Fruit fly (Drosophila melanogaster) whole organism, embryonic: ENCODE data around the gene qjt.

Source experiments
- CG10462 ChIP-seq: fragments of 200-800 bp; sonication (Bioruptor generic); optimal IDR thresholded peaks from 2 replicates; lab custom pipeline; 2016; ENCODE audit warnings: missing biosample characterization, missing genetic modification characterization
- CG11085 ChIP-seq: fragments of 200-800 bp; sonication (Bioruptor generic); IDR thresholded peaks from 2 replicates; pipeline ENCODE4 v1.3.6; 2022; ENCODE audit warnings: missing biosample characterization, missing genetic modification characterization
- CG11456 ChIP-seq: fragments of 200-800 bp; sonication (Bioruptor generic); IDR thresholded peaks from 3 replicates; pipeline ENCODE4 v1.3.6; 2022; ENCODE audit warnings: missing biosample characterization, missing genetic modification characterization
- CG11723 ChIP-seq: fragments of 200-800 bp; sonication (Bioruptor generic); optimal IDR thresholded peaks from 2 replicates; lab custom pipeline; 2017; ENCODE audit warnings: missing biosample characterization, mild to moderate bottlenecking, missing genetic modification characterization
- CG18011 ChIP-seq: fragments of 200-800 bp; sonication (Bioruptor generic); optimal IDR thresholded peaks from 2 replicates; lab custom pipeline; 2017; ENCODE audit warnings: missing biosample characterization, missing genetic modification characterization, mild to moderate bottlenecking, moderate library complexity, missing genotype
- CG2116 ChIP-seq: fragments of 200-800 bp; sonication (Bioruptor generic); optimal IDR thresholded peaks from 3 replicates; lab custom pipeline; 2018; ENCODE audit warnings: missing biosample characterization, mild to moderate bottlenecking, missing genetic modification characterization
- CG3065 ChIP-seq: fragments of 200-800 bp; sonication (Bioruptor generic); optimal IDR thresholded peaks from 2 replicates; lab custom pipeline; 2016; ENCODE audit warnings: missing biosample characterization, missing genetic modification characterization
- CG32772 ChIP-seq: fragments of 200-800 bp; sonication (Bioruptor generic); IDR thresholded peaks from 2 replicates; pipeline ENCODE4 v1.3.6; 2022; ENCODE audit warnings: missing biosample characterization, missing genetic modification characterization
- CG3407 ChIP-seq: fragments of 200-800 bp; sonication (Bioruptor generic); optimal IDR thresholded peaks from 2 replicates; lab custom pipeline; 2018; ENCODE audit warnings: missing biosample characterization, mild to moderate bottlenecking, missing genetic modification characterization
- CG34224 ChIP-seq: fragments of 200-800 bp; sonication (Bioruptor generic); IDR thresholded peaks from 3 replicates; pipeline ENCODE4 v1.3.6; 2022; ENCODE audit warnings: missing biosample characterization, missing genetic modification characterization; ENCODE audit not compliant: partially characterized antibody
- CG4617 ChIP-seq: fragments of 200-800 bp; sonication (Bioruptor generic); optimal IDR thresholded peaks from 3 replicates; lab custom pipeline; 2016; ENCODE audit warnings: missing biosample characterization, missing genetic modification characterization, borderline replicate concordance
- CG5953 ChIP-seq: fragments of 200-800 bp; sonication (Bioruptor generic); IDR thresholded peaks from 2 replicates; pipeline ENCODE4 v1.3.6; 2022; ENCODE audit warnings: missing biosample characterization, missing genetic modification characterization
- CG6683 ChIP-seq: fragments of 200-800 bp; sonication (Bioruptor generic); optimal IDR thresholded peaks from 2 replicates; lab custom pipeline; 2017; ENCODE audit warnings: missing biosample characterization, mild to moderate bottlenecking, missing genetic modification characterization, missing genetic modification reagents
- CG7745 ChIP-seq: fragments of 200-800 bp; sonication (Bioruptor generic); optimal IDR thresholded peaks from 2 replicates; lab custom pipeline; 2018; ENCODE audit warnings: missing biosample characterization, mild to moderate bottlenecking, missing genetic modification characterization, moderate library complexity
- CG7839 ChIP-seq: fragments of 200-800 bp; sonication (Bioruptor generic); optimal IDR thresholded peaks from 3 replicates; lab custom pipeline; 2018; ENCODE audit warnings: missing biosample characterization, mild to moderate bottlenecking, missing genetic modification characterization, moderate library complexity
- CG7928 ChIP-seq: fragments of 200-800 bp; sonication (Bioruptor generic); optimal IDR thresholded peaks from 2 replicates; lab custom pipeline; 2017; ENCODE audit warnings: missing biosample characterization, mild to moderate bottlenecking, missing genetic modification characterization
- CG8388 ChIP-seq: fragments of 200-800 bp; sonication (Bioruptor generic); optimal IDR thresholded peaks from 2 replicates; lab custom pipeline; 2019; ENCODE audit warnings: missing biosample characterization, mild to moderate bottlenecking, missing genetic modification characterization, moderate library complexity
- CG9609 ChIP-seq: fragments of 200-800 bp; sonication (Bioruptor generic); optimal IDR thresholded peaks from 3 replicates; lab custom pipeline; 2016; ENCODE audit warnings: missing biosample characterization, missing genetic modification characterization
- CG9727 ChIP-seq: fragments of 200-800 bp; sonication (Bioruptor generic); optimal IDR thresholded peaks from 3 replicates; lab custom pipeline; 2017; ENCODE audit warnings: missing biosample characterization, mild to moderate bottlenecking, missing genetic modification characterization
- Camta ChIP-seq: fragments of 200-800 bp; sonication (Bioruptor generic); optimal IDR thresholded peaks from 2 replicates; lab custom pipeline; 2016; ENCODE audit warnings: missing biosample characterization, missing genetic modification characterization
- Fer2 ChIP-seq: fragments of 200-800 bp; sonication (Bioruptor generic); optimal IDR thresholded peaks from 2 replicates; lab custom pipeline; 2018; ENCODE audit warnings: missing biosample characterization, mild to moderate bottlenecking, missing genetic modification characterization, moderate library complexity
- Fer3 ChIP-seq: fragments of 200-800 bp; sonication (Bioruptor generic); optimal IDR thresholded peaks from 2 replicates; lab custom pipeline; 2018; ENCODE audit warnings: missing biosample characterization, mild to moderate bottlenecking, missing genetic modification characterization, moderate library complexity
- Gsc ChIP-seq: fragments of 200-800 bp; sonication (Bioruptor generic); IDR thresholded peaks from 2 replicates; pipeline ENCODE4 v1.3.6; 2022; ENCODE audit warnings: missing biosample characterization, missing genetic modification characterization
- Hey ChIP-seq: fragments of 200-800 bp; sonication (Bioruptor generic); optimal IDR thresholded peaks from 3 replicates; lab custom pipeline; 2018; ENCODE audit warnings: missing biosample characterization, mild to moderate bottlenecking, missing genetic modification characterization
- Hmr ChIP-seq: fragments of 200-800 bp; sonication (Bioruptor generic); optimal IDR thresholded peaks from 3 replicates; lab custom pipeline; 2017; ENCODE audit warnings: mild to moderate bottlenecking, missing biosample characterization, missing genetic modification reagents, missing genetic modification characterization
- Hr3 ChIP-seq: fragments of 200-800 bp; sonication (Bioruptor generic); optimal IDR thresholded peaks from 3 replicates; lab custom pipeline; 2016; ENCODE audit warnings: missing biosample characterization, missing genetic modification characterization
- Hr39 ChIP-seq: fragments of >200 bp; optimal IDR thresholded peaks from 2 replicates; lab custom pipeline; 2017
- Lhr ChIP-seq: fragments of 200-800 bp; sonication (Bioruptor generic); optimal IDR thresholded peaks from 3 replicates; lab custom pipeline; 2017; ENCODE audit warnings: mild to moderate bottlenecking, missing biosample characterization, missing genetic modification reagents, missing genetic modification characterization
- Mad ChIP-seq: fragments of 200-800 bp; sonication (Bioruptor generic); optimal IDR thresholded peaks from 2 replicates; lab custom pipeline; 2016; ENCODE audit warnings: missing biosample characterization, missing genetic modification characterization
- Opbp ChIP-seq: fragments of 200-800 bp; sonication (Bioruptor generic); IDR thresholded peaks from 3 replicates; pipeline ENCODE4 v1.3.6; 2022; ENCODE audit warnings: missing biosample characterization, missing genetic modification characterization; ENCODE audit not compliant: partially characterized antibody
- bsh ChIP-seq, 2 experiments: fragments of 200-800 bp; sonication (Bioruptor generic); optimal IDR thresholded peaks; 2 replicates each; lab custom pipeline; 2017 to 2018; ENCODE audit warnings: mild to moderate bottlenecking in 2 of 2, missing biosample characterization in 2 of 2, missing genetic modification characterization in 2 of 2, moderate library complexity in 1 of 2
- chinmo ChIP-seq: fragments of 200-800 bp; sonication (Bioruptor generic); IDR thresholded peaks from 4 replicates; pipeline ENCODE4 v1.3.6; 2022; ENCODE audit warnings: missing biosample characterization, missing genetic modification characterization; ENCODE audit not compliant: partially characterized antibody
- dati ChIP-seq: fragments of 200-800 bp; sonication (Bioruptor generic); IDR thresholded peaks from 2 replicates; pipeline ENCODE4 v1.3.6; 2022; ENCODE audit warnings: missing biosample characterization, missing genetic modification characterization
- dmrt11E ChIP-seq: fragments of 200-800 bp; sonication (Bioruptor generic); optimal IDR thresholded peaks from 3 replicates; lab custom pipeline; 2018; ENCODE audit warnings: missing biosample characterization, mild to moderate bottlenecking, missing genetic modification characterization, moderate library complexity
- esg ChIP-seq: fragments of 200-800 bp; sonication (Bioruptor generic); conservative IDR thresholded peaks from 2 replicates; pipeline ENCODE4 v1.3.6; 2022; ENCODE audit warnings: missing biosample characterization, missing genetic modification characterization
- gcm2 ChIP-seq: fragments of 200-800 bp; sonication (Bioruptor generic); optimal IDR thresholded peaks from 2 replicates; lab custom pipeline; 2016; ENCODE audit warnings: missing biosample characterization, missing genetic modification characterization
- lmd ChIP-seq: fragments of 200-800 bp; sonication (Bioruptor generic); IDR thresholded peaks from 2 replicates; pipeline ENCODE4 v1.3.6; 2022; ENCODE audit warnings: missing biosample characterization, missing genetic modification characterization
- pho ChIP-seq: fragments of 200-800 bp; sonication (Bioruptor generic); optimal IDR thresholded peaks from 2 replicates; lab custom pipeline; 2016; ENCODE audit warnings: missing biosample characterization, missing genetic modification characterization
- prd ChIP-seq, 3 experiments: fragments of >200 bp in 2 of 3; fragments of 200-800 bp in 1 of 3; sonication (Bioruptor generic) in 1 of 3; optimal IDR thresholded peaks in 2 of 3; IDR thresholded peaks in 1 of 3; 2 replicates in 2 of 3; 3 replicates in 1 of 3; pipeline versions ENCODE4 v1.3.6 to Lab custom; 2017 to 2022; ENCODE audit warnings: missing biosample characterization in 1 of 3, missing genetic modification characterization in 1 of 3
- pros ChIP-seq: fragments of 200-800 bp; sonication (Bioruptor generic); optimal IDR thresholded peaks from 3 replicates; lab custom pipeline; 2019; ENCODE audit warnings: missing biosample characterization, mild to moderate bottlenecking, missing genetic modification characterization, moderate library complexity
- sd ChIP-seq: fragments of 200-800 bp; sonication (Bioruptor generic); optimal IDR thresholded peaks from 3 replicates; lab custom pipeline; 2018; ENCODE audit warnings: missing biosample characterization, mild to moderate bottlenecking, missing genetic modification characterization, moderate library complexity
- shn ChIP-seq: fragments of 200-800 bp; sonication (Bioruptor generic); optimal IDR thresholded peaks from 3 replicates; lab custom pipeline; 2016; ENCODE audit warnings: missing biosample characterization, missing genetic modification characterization
- sisA ChIP-seq: fragments of 200-800 bp; sonication (Bioruptor generic); IDR thresholded peaks from 2 replicates; pipeline ENCODE4 v1.3.6; 2022; ENCODE audit warnings: missing biosample characterization, missing genetic modification characterization
- sna ChIP-seq: fragments of 200-800 bp; sonication (Bioruptor generic); IDR thresholded peaks from 2 replicates; pipeline ENCODE4 v1.3.6; 2022; ENCODE audit warnings: missing biosample characterization, missing genetic modification characterization; ENCODE audit not compliant: partially characterized antibody
- tll ChIP-seq, 2 experiments: fragments of 200-800 bp in 1 of 2; fragments of >200 bp in 1 of 2; sonication (Bioruptor generic) in 1 of 2; optimal IDR thresholded peaks; 2 replicates each; lab custom pipeline; 2017 to 2019; ENCODE audit warnings: missing biosample characterization in 2 of 2, missing genetic modification characterization in 2 of 2, mild to moderate bottlenecking in 1 of 2, moderate library complexity in 1 of 2
- trem ChIP-seq: fragments of 200-800 bp; optimal IDR thresholded peaks from 3 replicates; lab custom pipeline; 2019; ENCODE audit warnings: missing biosample characterization, mild to moderate bottlenecking, missing genetic modification characterization, moderate library complexity
- vfl ChIP-seq: fragments of 200-800 bp; sonication (Bioruptor generic); optimal IDR thresholded peaks from 2 replicates; lab custom pipeline; 2016; ENCODE audit warnings: missing biosample characterization, missing genetic modification characterization
- zfh1 ChIP-seq: fragments of 200-800 bp; sonication (Bioruptor generic); IDR thresholded peaks from 3 replicates; pipeline ENCODE4 v1.3.6; 2022; ENCODE audit warnings: missing biosample characterization, missing genetic modification characterization

qjt gene

DNA sequence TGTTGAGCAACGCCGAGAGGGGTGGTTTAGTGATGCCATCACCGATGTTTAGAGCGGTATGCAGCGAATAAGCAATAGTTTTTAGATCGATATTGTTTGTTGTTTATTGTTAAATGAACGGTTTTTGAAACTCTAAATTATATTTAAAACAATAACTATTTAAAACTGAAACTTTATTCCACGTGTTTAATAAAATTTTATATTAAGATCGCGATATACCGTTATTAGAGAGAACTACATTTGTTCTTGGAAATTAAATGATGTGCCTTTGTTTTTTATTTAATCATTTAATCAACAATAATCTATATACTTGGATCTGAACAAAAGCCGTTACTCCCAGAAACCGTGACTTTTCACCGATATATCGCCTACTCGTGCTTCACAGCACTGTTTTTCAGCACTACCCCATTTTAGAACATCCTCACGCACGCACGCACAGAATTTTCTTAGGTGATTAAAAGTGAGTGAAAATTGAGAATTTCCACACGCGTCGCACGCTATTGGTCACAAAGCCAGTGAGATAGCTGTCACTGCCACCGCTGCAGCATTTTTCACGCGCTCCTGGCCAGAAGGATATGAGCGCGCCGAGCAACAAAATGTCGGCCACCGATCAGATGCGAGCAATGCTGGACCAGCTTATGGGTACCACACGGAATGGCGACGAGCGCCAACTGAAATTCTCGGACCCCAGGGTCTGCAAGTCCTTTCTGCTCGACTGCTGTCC is 35.2 kb downstream of the qjt start, which contains the start of the genes U4-U6-60K and CG7564 (continued):
- no peak for TF ChIP-seq gcm2 (GFP tag; lab: Kevin White, UChicago)
- TF ChIP-seq chinmo (GFP tag; lab: Robert Waterston, UW), result peak; percentile 92; the same call in 3 of the 4 replicates
- TF ChIP-seq shn (GFP tag; lab: Kevin White, UChicago), result peak; percentile 5
- TF ChIP-seq CG2116, result peak; percentile 62
- TF ChIP-seq CG32772 (GFP tag; lab: Robert Waterston, UW), result no peak
- TF ChIP-seq Lhr (GFP tag; lab: Kevin White, UChicago), result peak; percentile 51
- TF ChIP-seq Hmr, result peak; percentile 72
- peak; percentile 81 for TF ChIP-seq Hr3 (GFP tag; lab: Kevin White, UChicago)
- peak; percentile 52 for TF ChIP-seq Camta
- peak; percentile 37 for TF ChIP-seq CG6683 (GFP tag; lab: Kevin White, UChicago)
- no peak for TF ChIP-seq Hr39 (lab: Kevin White, UChicago)
- TF ChIP-seq zfh1 (GFP tag; lab: Robert Waterston, UW), result no peak
- peak; percentile 52 for TF ChIP-seq Mad (GFP tag; lab: Kevin White, UChicago)
- no peak for TF ChIP-seq dati
- peak; percentile 60 for TF ChIP-seq CG7839 (tag; lab: Kevin White, UChicago)
- peak; percentile 68 for TF ChIP-seq sd (tag; lab: Kevin White, UChicago)
- peak; percentile 44 for TF ChIP-seq CG9609 (GFP tag; lab: Kevin White, UChicago)
- TF ChIP-seq CG11456 (GFP tag; lab: Robert Waterston, UW), result peak; percentile 61; the same call in 2 of the 3 replicates
- peak; percentile 62; the same call in 1 of the 2 replicates for TF ChIP-seq lmd (GFP tag; lab: Robert Waterston, UW)
- peak; percentile 43 for TF ChIP-seq Fer2 (tag; lab: Kevin White, UChicago)
- TF ChIP-seq CG3065 (GFP tag; lab: Kevin White, UChicago), result peak; percentile 31
- peak; percentile 42 for TF ChIP-seq dmrt11E
- TF ChIP-seq bsh (GFP tag; optimal IDR thresholded peaks at IDR 0.05; lab: Kevin White, UChicago), result peak in 1 of 2 experiments; percentile 8
- no peak for TF ChIP-seq CG7745
- TF ChIP-seq CG8388 (GFP tag; lab: Kevin White, UChicago), result peak; percentile 19
- peak; percentile 2 for TF ChIP-seq CG18011 (GFP tag; lab: Kevin White, UChicago)
- TF ChIP-seq CG7928, result peak; percentile 45
- peak; percentile 91 for TF ChIP-seq sna (GFP tag; lab: Robert Waterston, UW)
- TF ChIP-seq tll (GFP tag; optimal IDR thresholded peaks at IDR 0.05; lab: Kevin White, UChicago), result peak in 1 of 2 experiments; percentile 71
- no peak for TF ChIP-seq prd (optimal IDR thresholded peaks at IDR 0.05; lab: Kevin White, UChicago)
- peak; percentile 58; the same call in 2 of the 3 replicates for TF ChIP-seq prd (GFP tag; IDR thresholded peaks at IDR 0.05; lab: Robert Waterston, UW)
- peak; percentile 17; the same call in 1 of the 2 replicates for TF ChIP-seq esg
- TF ChIP-seq CG10462 (GFP tag; lab: Kevin White, UChicago), result peak; percentile 15
- peak; percentile 3 for TF ChIP-seq CG3407 (GFP tag; lab: Kevin White, UChicago)
- TF ChIP-seq Gsc (GFP tag; lab: Robert Waterston, UW), result no peak
- no peak for TF ChIP-seq Hey (tag; lab: Kevin White, UChicago)
- peak; percentile 78 for TF ChIP-seq CG9727
- TF ChIP-seq CG11085, result peak; percentile 42
- TF ChIP-seq vfl (GFP tag; lab: Kevin White, UChicago), result peak; percentile 57
- peak; percentile 55 for TF ChIP-seq trem (tag; lab: Kevin White, UChicago)
- no peak for TF ChIP-seq CG5953 (GFP tag; lab: Robert Waterston, UW)
- TF ChIP-seq pho, result peak; percentile 60
- TF ChIP-seq CG4617 (GFP tag; lab: Kevin White, UChicago), result peak; percentile 72
- TF ChIP-seq Fer3 (tag; lab: Kevin White, UChicago), result peak; percentile 18
- no peak for TF ChIP-seq pros (GFP tag; lab: Kevin White, UChicago)
- TF ChIP-seq CG34224, result peak; percentile 80
- TF ChIP-seq Opbp, result peak; percentile 97
- TF ChIP-seq CG11723 (GFP tag; lab: Kevin White, UChicago), result peak; percentile 45
- TF ChIP-seq sisA (GFP tag; lab: Robert Waterston, UW), result peak; percentile 61
